Fruit fly (Drosophila melanogaster): ENCODE results near the gene Sarm.

Gene Sarm

dm6 chr3L:8067491-8067890 is 3.8 kb downstream of the Sarm start:
- TF ChIP-seq insv (optimal IDR thresholded peaks at IDR 0.05), result no peak
- TF ChIP-seq psq (optimal IDR thresholded peaks at IDR 0.05), result no peak
- no peak for TF ChIP-seq h (optimal IDR thresholded peaks at IDR 0.05)

dm6 chr3L:8068061-8068460 is 4.4 kb downstream of the Sarm start:
- TF ChIP-seq psq (optimal IDR thresholded peaks at IDR 0.05), result no peak
- no peak for TF ChIP-seq h (optimal IDR thresholded peaks at IDR 0.05)

dm6 chr3L:8069167-8069566 is 5.5 kb downstream of the Sarm start, which contains the start of gene CG42590:
Gene CG42590 (minus strand): TSS chr3L:8069267.
- no peak for TF ChIP-seq Sin3A (optimal IDR thresholded peaks at IDR 0.05)
- no peak for TF ChIP-seq psq (optimal IDR thresholded peaks at IDR 0.05)
- TF ChIP-seq ttk (optimal IDR thresholded peaks at IDR 0.05), result no peak
- TF ChIP-seq h (optimal IDR thresholded peaks at IDR 0.05), result no peak
- no peak for TF ChIP-seq insv (optimal IDR thresholded peaks at IDR 0.05)
- TF ChIP-seq Myc (optimal IDR thresholded peaks at IDR 0.05), result no peak

dm6 chr3L:8069860-8070259 is 6.2 kb downstream of the Sarm start, which contains the start of gene CG42591:
Gene CG42591 (minus strand): TSS chr3L:8069960.
- TF ChIP-seq ttk (optimal IDR thresholded peaks at IDR 0.05), result no peak
- no peak for TF ChIP-seq Sin3A (optimal IDR thresholded peaks at IDR 0.05)
- TF ChIP-seq insv (optimal IDR thresholded peaks at IDR 0.05), result no peak
- TF ChIP-seq h (optimal IDR thresholded peaks at IDR 0.05), result no peak
- TF ChIP-seq psq (optimal IDR thresholded peaks at IDR 0.05), result no peak
- TF ChIP-seq Myc (optimal IDR thresholded peaks at IDR 0.05), result no peak

- TF ChIP-seq h (optimal IDR thresholded peaks at IDR 0.05) (no peak), ttk (optimal IDR thresholded peaks at IDR 0.05) (no peak), Myc (optimal IDR thresholded peaks at IDR 0.05) (no peak), insv (optimal IDR thresholded peaks at IDR 0.05) (no peak), Sin3A (optimal IDR thresholded peaks at IDR 0.05) (no peak), psq (optimal IDR thresholded peaks at IDR 0.05) (no peak)
These were observed 7.5 kb downstream of the Sarm start for dm6 chr3L:8071192-8071591.

- TF ChIP-seq insv (optimal IDR thresholded peaks at IDR 0.05) (no peak), h (optimal IDR thresholded peaks at IDR 0.05) (no peak), Sin3A (optimal IDR thresholded peaks at IDR 0.05) (no peak), psq (optimal IDR thresholded peaks at IDR 0.05) (no peak), ttk (optimal IDR thresholded peaks at IDR 0.05) (no peak), Myc (optimal IDR thresholded peaks at IDR 0.05) (no peak)
These were observed 8.1 kb downstream of the Sarm start for dm6 chr3L:8071693-8072260.

dm6 chr3L:8072720-8073119 is 9.0 kb downstream of the Sarm start:
- TF ChIP-seq ttk (optimal IDR thresholded peaks at IDR 0.05) (no peak), insv (optimal IDR thresholded peaks at IDR 0.05) (no peak)

- TF ChIP-seq Sin3A (optimal IDR thresholded peaks at IDR 0.05) (no peak), psq (optimal IDR thresholded peaks at IDR 0.05) (no peak), Myc (optimal IDR thresholded peaks at IDR 0.05) (no peak), insv (optimal IDR thresholded peaks at IDR 0.05) (no peak), ttk (optimal IDR thresholded peaks at IDR 0.05) (no peak), h (optimal IDR thresholded peaks at IDR 0.05) (no peak)
These were observed 9.7 kb downstream of the Sarm start for dm6 chr3L:8073370-8073769.

- no peak for TF ChIP-seq h (optimal IDR thresholded peaks at IDR 0.05)
- TF ChIP-seq ttk (optimal IDR thresholded peaks at IDR 0.05), result no peak
- TF ChIP-seq psq (optimal IDR thresholded peaks at IDR 0.05), result no peak
- no peak for TF ChIP-seq Sin3A (optimal IDR thresholded peaks at IDR 0.05)
- TF ChIP-seq insv (optimal IDR thresholded peaks at IDR 0.05), result no peak
- TF ChIP-seq Myc (optimal IDR thresholded peaks at IDR 0.05), result no peak
These were observed 10.2 kb downstream of the Sarm start for dm6 chr3L:8073872-8074271.

- no peak for TF ChIP-seq h (optimal IDR thresholded peaks at IDR 0.05)
- TF ChIP-seq insv (optimal IDR thresholded peaks at IDR 0.05), result no peak
- no peak for TF ChIP-seq ttk (optimal IDR thresholded peaks at IDR 0.05)
- no peak for TF ChIP-seq psq (optimal IDR thresholded peaks at IDR 0.05)
- TF ChIP-seq Myc (optimal IDR thresholded peaks at IDR 0.05), result no peak
- TF ChIP-seq Sin3A (optimal IDR thresholded peaks at IDR 0.05), result no peak
These were observed 11.3 kb downstream of the Sarm start for dm6 chr3L:8074944-8075343.

dm6 chr3L:8076160-8076559 is 12.5 kb downstream of the Sarm start:
- TF ChIP-seq ttk (optimal IDR thresholded peaks at IDR 0.05) (no peak), Sin3A (optimal IDR thresholded peaks at IDR 0.05) (no peak), h (optimal IDR thresholded peaks at IDR 0.05) (no peak)

dm6 chr3L:8077207-8077606 is 13.5 kb downstream of the Sarm start:
- TF ChIP-seq Sin3A (optimal IDR thresholded peaks at IDR 0.05) (no peak), insv (optimal IDR thresholded peaks at IDR 0.05) (no peak), Myc (optimal IDR thresholded peaks at IDR 0.05) (no peak)

dm6 chr3L:8077953-8078352 is 14.3 kb downstream of the Sarm start:
- TF ChIP-seq Myc (optimal IDR thresholded peaks at IDR 0.05), result no peak
- no peak for TF ChIP-seq insv (optimal IDR thresholded peaks at IDR 0.05)
- no peak for TF ChIP-seq psq (optimal IDR thresholded peaks at IDR 0.05)
- no peak for TF ChIP-seq h (optimal IDR thresholded peaks at IDR 0.05)
- no peak for TF ChIP-seq Sin3A (optimal IDR thresholded peaks at IDR 0.05)
- TF ChIP-seq ttk (optimal IDR thresholded peaks at IDR 0.05), result no peak

dm6 chr3L:8079598-8079997 is 15.9 kb downstream of the Sarm start:
- TF ChIP-seq insv (optimal IDR thresholded peaks at IDR 0.05) (no peak), h (optimal IDR thresholded peaks at IDR 0.05) (no peak), Sin3A (optimal IDR thresholded peaks at IDR 0.05) (no peak), psq (optimal IDR thresholded peaks at IDR 0.05) (no peak), Myc (optimal IDR thresholded peaks at IDR 0.05) (no peak), ttk (optimal IDR thresholded peaks at IDR 0.05) (no peak)
